Worm (Caenorhabditis elegans): ENCODE data around the gene saeg-1.

The saeg-1 gene

ce11 chrV:10805934-10806333, 59.6 kb downstream of the saeg-1 start, which contains the start of gene prp-38:
prp-38 (minus strand) TSS chrV:10806034.
- no peak for TF ChIP-seq ets-7 (tag; optimal IDR thresholded peaks at IDR 0.05)
- no peak for TF ChIP-seq hmbx-1 (tag; optimal IDR thresholded peaks at IDR 0.05)
- TF ChIP-seq tbx-11 (GFP tag; IDR thresholded peaks at IDR 0.05): no peak
- TF ChIP-seq tra-4 (tag; optimal IDR thresholded peaks at IDR 0.05): no peak
- TF ChIP-seq aly-1 (tag; optimal IDR thresholded peaks at IDR 0.05): no peak
- TF ChIP-seq ama-1 (optimal IDR thresholded peaks at IDR 0.05): no peak
- no peak for TF ChIP-seq flt-1 (GFP tag; IDR thresholded peaks at IDR 0.05)
- no peak for TF ChIP-seq tbx-37 (GFP tag; conservative IDR thresholded peaks at IDR 0.05)
- no peak for TF ChIP-seq ceh-36 (tag; optimal IDR thresholded peaks at IDR 0.05)
- TF ChIP-seq sea-1 (GFP tag; conservative IDR thresholded peaks at IDR 0.05): no peak
- no peak for TF ChIP-seq hnd-1 (tag; optimal IDR thresholded peaks at IDR 0.05)
- no peak for TF ChIP-seq pes-1 (GFP tag; IDR thresholded peaks at IDR 0.05)

ce11 chrV:10804374-10804773, 61.1 kb downstream of the saeg-1 start, which contains the start of gene secs-1:
secs-1 (minus strand) TSS chrV:10804474.
- no peak for TF ChIP-seq hmbx-1 (tag; optimal IDR thresholded peaks at IDR 0.05)
- no peak for TF ChIP-seq flt-1 (GFP tag; IDR thresholded peaks at IDR 0.05)
- no peak for TF ChIP-seq ceh-36 (tag; optimal IDR thresholded peaks at IDR 0.05)
- TF ChIP-seq ama-1 (optimal IDR thresholded peaks at IDR 0.05): no peak
- no peak for TF ChIP-seq sea-1 (GFP tag; conservative IDR thresholded peaks at IDR 0.05)
- TF ChIP-seq tbx-37 (GFP tag; conservative IDR thresholded peaks at IDR 0.05): no peak
- TF ChIP-seq B0310.2 (tag; optimal IDR thresholded peaks at IDR 0.05): no peak
